Worm (Caenorhabditis elegans) whole organism, mixed stage, embryonic: ENCODE data around the gene cky-1.

Experiments used
- M03D4.4 ChIP-seq: sonication (generic microtip); optimal IDR thresholded peaks from 2 replicates; lab custom pipeline; 2017; ENCODE audit warnings: mild to moderate bottlenecking, missing genetic modification characterization, missing compliant biosample characterization
- bed-3 ChIP-seq: fragments of 200-800 bp; sonication (Bioruptor generic); optimal IDR thresholded peaks from 3 replicates; lab custom pipeline; 2018; ENCODE audit warnings: mild to moderate bottlenecking, missing genetic modification characterization, moderate library complexity, missing compliant biosample characterization
- ceh-43 ChIP-seq: fragments of 200-800 bp; sonication (Bioruptor generic); optimal IDR thresholded peaks from 2 replicates; lab custom pipeline; 2018; ENCODE audit warnings: mild to moderate bottlenecking, missing genetic modification characterization, moderate library complexity, missing compliant biosample characterization
- ceh-83 ChIP-seq: fragments of 200-800 bp; sonication (Bioruptor generic); optimal IDR thresholded peaks from 2 replicates; lab custom pipeline; 2018; ENCODE audit warnings: mild to moderate bottlenecking, missing genetic modification characterization, missing compliant biosample characterization
- ces-1 ChIP-seq: fragments of 150-350 bp; optimal IDR thresholded peaks from 2 replicates; lab custom pipeline; 2014; ENCODE audit warnings: missing biosample characterization, missing genetic modification reagents, missing genetic modification characterization
- elt-1 ChIP-seq: sonication (generic microtip); optimal IDR thresholded peaks from 2 replicates; lab custom pipeline; 2017; ENCODE audit warnings: missing genetic modification characterization, mild to moderate bottlenecking, missing compliant biosample characterization, antibody characterized with exemption, moderate library complexity, borderline replicate concordance; ENCODE audit not compliant: insufficient read depth
- flh-1 ChIP-seq: fragments of 200-800 bp; sonication (Bioruptor generic); optimal IDR thresholded peaks from 2 replicates; lab custom pipeline; 2018; ENCODE audit warnings: mild to moderate bottlenecking, missing genetic modification characterization, moderate library complexity, missing compliant biosample characterization
- ham-2 ChIP-seq: fragments of 200-800 bp; sonication (Bioruptor generic); optimal IDR thresholded peaks from 2 replicates; lab custom pipeline; 2018; ENCODE audit warnings: mild to moderate bottlenecking, missing genetic modification characterization, missing compliant biosample characterization
- hlh-1 ChIP-seq: fragments of 150-350 bp; optimal IDR thresholded peaks from 2 replicates; lab custom pipeline; 2014; ENCODE audit warnings: missing biosample characterization, missing genetic modification reagents, missing genetic modification characterization
- lin-13 ChIP-seq: fragments of 150-350 bp; optimal IDR thresholded peaks from 2 replicates; lab custom pipeline; 2014; ENCODE audit warnings: missing biosample characterization, missing genetic modification characterization
- lsy-2 ChIP-seq: fragments of 150-350 bp; optimal IDR thresholded peaks from 2 replicates; lab custom pipeline; 2014; ENCODE audit warnings: missing biosample characterization, missing genetic modification characterization
- mab-5 ChIP-seq: fragments of 150-350 bp; optimal IDR thresholded peaks from 2 replicates; lab custom pipeline; 2014; ENCODE audit warnings: missing biosample characterization, missing genetic modification characterization
- nhr-12 ChIP-seq: fragments of 150-350 bp; optimal IDR thresholded peaks from 2 replicates; lab custom pipeline; 2014; ENCODE audit warnings: missing biosample characterization, missing genetic modification characterization
- nhr-2 ChIP-seq: fragments of 150-350 bp; optimal IDR thresholded peaks from 2 replicates; lab custom pipeline; 2014; ENCODE audit warnings: missing biosample characterization, missing genetic modification characterization
- nhr-237 ChIP-seq: fragments of 150-350 bp; optimal IDR thresholded peaks from 2 replicates; lab custom pipeline; 2014; ENCODE audit warnings: missing biosample characterization, missing genetic modification characterization
- nhr-28 ChIP-seq: fragments of 150-350 bp; optimal IDR thresholded peaks from 2 replicates; lab custom pipeline; 2014; ENCODE audit warnings: missing biosample characterization, missing genetic modification characterization
- nhr-76 ChIP-seq: sonication (generic microtip); optimal IDR thresholded peaks from 2 replicates; lab custom pipeline; 2017; ENCODE audit warnings: missing biosample characterization, missing genetic modification characterization
- sem-2 ChIP-seq: fragments of 200-800 bp; sonication (Bioruptor generic); optimal IDR thresholded peaks from 2 replicates; lab custom pipeline; 2018; ENCODE audit warnings: mild to moderate bottlenecking, missing genetic modification characterization, missing compliant biosample characterization
- snpc-4 ChIP-seq: fragments of 150-350 bp; optimal IDR thresholded peaks from 2 replicates; lab custom pipeline; 2014; ENCODE audit warnings: missing biosample characterization, missing genetic modification characterization
- sptf-1 ChIP-seq: sonication (generic microtip); optimal IDR thresholded peaks from 2 replicates; lab custom pipeline; 2017; ENCODE audit warnings: mild to moderate bottlenecking, missing genetic modification characterization, moderate library complexity, missing compliant biosample characterization
- unc-120 ChIP-seq: sonication (generic microtip); optimal IDR thresholded peaks from 2 replicates; lab custom pipeline; 2017; ENCODE audit warnings: missing genetic modification characterization, missing compliant biosample characterization; ENCODE audit not compliant: poor library complexity, severe bottlenecking
- unc-62 ChIP-seq: fragments of 150-350 bp; optimal IDR thresholded peaks from 2 replicates; lab custom pipeline; 2014; ENCODE audit warnings: missing biosample characterization, missing genetic modification reagents, missing genetic modification characterization
- zip-8 ChIP-seq: fragments of 150-350 bp; optimal IDR thresholded peaks from 2 replicates; lab custom pipeline; 2014; ENCODE audit warnings: missing biosample characterization, missing genetic modification characterization

Gene cky-1

DNA sequence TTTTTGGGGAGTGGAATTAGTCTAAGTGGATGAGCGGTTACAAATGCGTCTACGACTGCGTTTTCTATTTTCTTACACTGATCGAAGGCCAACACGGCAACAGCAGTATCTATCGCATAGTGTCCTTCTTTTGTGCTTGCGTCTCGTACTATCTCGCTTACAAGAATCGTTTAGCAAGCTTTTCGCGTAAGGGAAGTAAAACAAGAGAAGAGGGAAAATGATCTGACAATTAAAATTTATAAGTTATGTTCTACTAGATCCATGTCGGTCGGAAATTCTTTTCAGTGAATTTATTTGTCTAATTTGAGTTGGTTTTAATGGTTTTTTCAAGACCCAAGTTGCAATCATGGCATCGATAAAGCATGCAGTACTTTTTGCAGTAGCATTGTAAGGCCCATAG is 50.5 kb downstream of the cky-1 start, which contains the start of gene fkb-4:
TSS of gene fkb-4 (minus strand) at position 101 of the 400 bp plus-strand sequence.
- TF ChIP-seq nhr-12 (tag; lab: Kevin White, UChicago) (no peak), nhr-2 (tag; lab: Kevin White, UChicago) (no peak), sptf-1 (tag; lab: Kevin White, UChicago) (no peak), bed-3 (GFP tag; lab: Kevin White, UChicago) (no peak), zip-8 (tag; lab: Kevin White, UChicago) (no peak)

ce11 chrV:12788451-12788850 is 51.9 kb downstream of the cky-1 start, which contains the start of gene srbc-44:
TSS of gene srbc-44 (minus strand) at chrV:12788551.
- TF ChIP-seq sem-2 (GFP tag; lab: Kevin White, UChicago) (no peak), nhr-237 (tag; lab: Kevin White, UChicago) (no peak), lsy-2 (tag; lab: Kevin White, UChicago) (no peak), ceh-83 (GFP tag; lab: Kevin White, UChicago) (no peak), unc-120 (no peak), sptf-1 (tag; lab: Kevin White, UChicago) (no peak), M03D4.4 (no peak), snpc-4 (no peak), unc-62 (no peak), nhr-76 (tag; lab: Kevin White, UChicago) (no peak), ham-2 (GFP tag; lab: Kevin White, UChicago) (no peak), lin-13 (tag; lab: Kevin White, UChicago) (no peak), elt-1 (tag; lab: Kevin White, UChicago) (no peak), nhr-28 (tag; lab: Kevin White, UChicago) (no peak), ces-1 (no peak), hlh-1 (tag; lab: Kevin White, UChicago) (no peak), mab-5 (no peak), ceh-43 (GFP tag; lab: Kevin White, UChicago) (no peak), flh-1 (GFP tag; lab: Kevin White, UChicago) (no peak)

DNA sequence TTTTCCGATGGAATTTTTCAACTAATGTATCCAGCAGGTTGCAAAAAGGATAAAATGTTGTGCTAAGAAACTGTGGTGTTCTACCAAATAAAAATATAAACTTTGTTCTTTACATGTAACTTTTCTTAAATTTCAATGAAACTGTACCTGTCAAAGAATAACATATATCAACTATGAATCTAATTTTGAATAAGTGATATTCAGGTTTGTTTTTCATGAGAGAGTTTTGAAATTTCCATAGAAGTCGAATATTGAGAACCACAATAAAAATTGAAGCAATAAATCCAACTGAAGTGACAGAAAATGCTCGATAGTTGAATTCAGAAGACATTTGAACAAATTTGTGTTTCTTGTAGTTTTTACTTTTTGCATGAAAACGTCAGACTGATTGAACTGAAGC is 53.7 kb downstream of the cky-1 start, which contains the start of gene srbc-43:
TSS of gene srbc-43 (minus strand) at position 331 of the 400 bp plus-strand sequence.
- TF ChIP-seq nhr-28 (tag; lab: Kevin White, UChicago) (no peak), lin-13 (tag; lab: Kevin White, UChicago) (no peak), ceh-43 (GFP tag; lab: Kevin White, UChicago) (no peak), sem-2 (GFP tag; lab: Kevin White, UChicago) (no peak), ceh-83 (GFP tag; lab: Kevin White, UChicago) (no peak), lsy-2 (tag; lab: Kevin White, UChicago) (no peak), snpc-4 (no peak), nhr-2 (tag; lab: Kevin White, UChicago) (no peak), ham-2 (GFP tag; lab: Kevin White, UChicago) (no peak)
